Fruit fly (Drosophila melanogaster) whole organism, embryonic: ENCODE results near the gene Pak.
A peak's percentile ranks its signal among the peaks of the same experiment; 100 is the strongest.

Experiments
- CG13296 ChIP-seq: fragments of 200-800 bp; sonication (Bioruptor generic); optimal IDR thresholded peaks from 3 replicates; lab custom pipeline; 2018; ENCODE audit warnings: missing biosample characterization, mild to moderate bottlenecking, missing genetic modification characterization
- CG14050 ChIP-seq: fragments of 200-800 bp; sonication (Bioruptor generic); IDR thresholded peaks from 3 replicates; pipeline ENCODE4 v1.3.6; 2022; ENCODE audit warnings: missing biosample characterization, missing genetic modification characterization
- CG15073 ChIP-seq: fragments of 200-800 bp; sonication (Bioruptor generic); optimal IDR thresholded peaks from 2 replicates; lab custom pipeline; 2016; ENCODE audit warnings: missing biosample characterization, missing genetic modification characterization
- CG15479 ChIP-seq: fragments of 200-800 bp; sonication (Bioruptor generic); optimal IDR thresholded peaks from 3 replicates; lab custom pipeline; 2019; ENCODE audit warnings: missing biosample characterization, mild to moderate bottlenecking, missing genetic modification characterization, moderate library complexity
- CG17385 ChIP-seq: fragments of 200-800 bp; sonication (Bioruptor generic); optimal IDR thresholded peaks from 3 replicates; lab custom pipeline; 2018; ENCODE audit warnings: missing biosample characterization, mild to moderate bottlenecking, missing genetic modification characterization
- CG2202 ChIP-seq: fragments of 200-800 bp; sonication (Bioruptor generic); optimal IDR thresholded peaks from 2 replicates; lab custom pipeline; 2018; ENCODE audit warnings: missing biosample characterization, mild to moderate bottlenecking, missing genetic modification characterization
- CG3163 ChIP-seq: fragments of 200-800 bp; sonication (Bioruptor generic); optimal IDR thresholded peaks from 3 replicates; lab custom pipeline; 2016; ENCODE audit warnings: missing biosample characterization, missing genetic modification characterization
- CG32767 ChIP-seq: fragments of 200-800 bp; sonication (Bioruptor generic); IDR thresholded peaks from 2 replicates; pipeline ENCODE4 v1.3.6; 2022; ENCODE audit warnings: missing biosample characterization, missing genetic modification characterization
- CG33213 ChIP-seq: fragments of 200-800 bp; sonication (Bioruptor generic); optimal IDR thresholded peaks from 3 replicates; lab custom pipeline; 2016; ENCODE audit warnings: missing biosample characterization, missing genetic modification characterization
- CG3726 ChIP-seq: fragments of 200-800 bp; sonication (Bioruptor generic); IDR thresholded peaks from 3 replicates; pipeline ENCODE4, ENCODE4 v1.3.6; 2022; ENCODE audit warnings: missing biosample characterization, missing genetic modification characterization
- CG6813 ChIP-seq: fragments of 200-800 bp; sonication (Bioruptor generic); optimal IDR thresholded peaks from 2 replicates; lab custom pipeline; 2017; ENCODE audit warnings: missing biosample characterization, missing genetic modification characterization, mild to moderate bottlenecking, moderate library complexity, missing genetic modification reagents
- CG7928 ChIP-seq: fragments of 200-800 bp; sonication (Bioruptor generic); optimal IDR thresholded peaks from 2 replicates; lab custom pipeline; 2017; ENCODE audit warnings: missing biosample characterization, mild to moderate bottlenecking, missing genetic modification characterization
- CG8924 ChIP-seq: fragments of 200-800 bp; optimal IDR thresholded peaks from 3 replicates; lab custom pipeline; 2019; ENCODE audit warnings: missing biosample characterization, mild to moderate bottlenecking, missing genetic modification characterization, moderate library complexity
- CG8944 ChIP-seq: fragments of 200-800 bp; sonication (Bioruptor generic); optimal IDR thresholded peaks from 3 replicates; lab custom pipeline; 2016; ENCODE audit warnings: missing biosample characterization, missing genetic modification characterization
- D ChIP-seq, 2 experiments: fragments of 200-800 bp in 1 of 2; fragments of >200 bp in 1 of 2; sonication (Bioruptor generic) in 1 of 2; optimal IDR thresholded peaks; 2 replicates in 1 of 2; 3 replicates in 1 of 2; lab custom pipeline; 2017; ENCODE audit warnings: mild to moderate bottlenecking in 1 of 2, missing biosample characterization in 1 of 2, missing genetic modification characterization in 1 of 2, missing genetic modification reagents in 1 of 2
- Dek ChIP-seq: fragments of 200-800 bp; sonication (Bioruptor generic); optimal IDR thresholded peaks from 3 replicates; lab custom pipeline; 2019; ENCODE audit warnings: missing biosample characterization, mild to moderate bottlenecking, missing genetic modification characterization, moderate library complexity
- Ets65A ChIP-seq: fragments of 200-800 bp; sonication (Bioruptor generic); peaks from one replicate; lab custom pipeline; 2016; ENCODE audit warnings: missing biosample characterization, missing genetic modification characterization
- Ets97D ChIP-seq: fragments of 200-800 bp; sonication (Bioruptor generic); optimal IDR thresholded peaks from 3 replicates; lab custom pipeline; 2016; ENCODE audit warnings: missing biosample characterization, missing genetic modification characterization
- HLH4C ChIP-seq: fragments of 200-800 bp; sonication (Bioruptor generic); IDR thresholded peaks from 3 replicates; pipeline ENCODE4 v1.3.6; 2022; ENCODE audit warnings: missing biosample characterization, missing genetic modification characterization; ENCODE audit not compliant: partially characterized antibody
- HLHmδ ChIP-seq: fragments of 200-800 bp; sonication (Bioruptor generic); optimal IDR thresholded peaks from 2 replicates; lab custom pipeline; 2018; ENCODE audit warnings: missing biosample characterization, mild to moderate bottlenecking, missing genetic modification characterization, moderate library complexity
- HmgD ChIP-seq: fragments of 200-800 bp; sonication (Bioruptor generic); optimal IDR thresholded peaks from 3 replicates; lab custom pipeline; 2016; ENCODE audit warnings: missing biosample characterization, missing genetic modification characterization
- HmgZ ChIP-seq: fragments of 200-800 bp; sonication (Bioruptor generic); optimal IDR thresholded peaks from 2 replicates; lab custom pipeline; 2018; ENCODE audit warnings: missing biosample characterization, mild to moderate bottlenecking, missing genetic modification characterization
- Max ChIP-seq: fragments of 200-800 bp; sonication (Bioruptor generic); optimal IDR thresholded peaks from 2 replicates; lab custom pipeline; 2016; ENCODE audit warnings: missing biosample characterization, mild to moderate bottlenecking, missing genetic modification characterization
- Mrtf ChIP-seq: fragments of 200-800 bp; sonication (Bioruptor generic); IDR thresholded peaks from 3 replicates; pipeline ENCODE4 v1.3.6; 2022; ENCODE audit warnings: missing biosample characterization, missing genetic modification characterization
- Myb ChIP-seq: fragments of 200-800 bp; sonication (Bioruptor generic); optimal IDR thresholded peaks from 2 replicates; lab custom pipeline; 2016; ENCODE audit warnings: missing biosample characterization, missing genetic modification characterization
- PHDP ChIP-seq: fragments of 200-800 bp; sonication (Bioruptor generic); optimal IDR thresholded peaks from 3 replicates; lab custom pipeline; 2018; ENCODE audit warnings: missing biosample characterization, mild to moderate bottlenecking, missing genetic modification characterization, moderate library complexity
- Sin3A ChIP-seq: fragments of >200 bp; optimal IDR thresholded peaks from 2 replicates; lab custom pipeline; 2018
- Trl ChIP-seq, 3 experiments: fragments of >200 bp in 2 of 3; fragments of 200-800 bp in 1 of 3; sonication (Bioruptor generic) in 1 of 3; optimal IDR thresholded peaks; 2 replicates in 1 of 3; 3 replicates in 2 of 3; lab custom pipeline; 2016 to 2017; ENCODE audit warnings: missing biosample characterization in 1 of 3, missing genetic modification characterization in 1 of 3
- btn ChIP-seq: fragments of 200-800 bp; sonication (Bioruptor generic); optimal IDR thresholded peaks from 2 replicates; lab custom pipeline; 2016; ENCODE audit warnings: missing biosample characterization, missing genetic modification characterization
- eve ChIP-seq, 2 experiments: fragments of >200 bp; optimal IDR thresholded peaks; 2 replicates each; lab custom pipeline; 2017; ENCODE audit warnings: missing biosample characterization in 2 of 2, missing genetic modification characterization in 2 of 2
- exex ChIP-seq: fragments of 200-800 bp; sonication (Bioruptor generic); optimal IDR thresholded peaks from 4 replicates; lab custom pipeline; 2018; ENCODE audit warnings: missing biosample characterization, mild to moderate bottlenecking, missing genetic modification characterization, moderate library complexity
- ftz-f1 ChIP-seq: fragments of 200-800 bp; sonication (Bioruptor generic); optimal IDR thresholded peaks from 2 replicates; lab custom pipeline; 2016; ENCODE audit warnings: missing biosample characterization, missing genetic modification characterization
- nau ChIP-seq: fragments of 200-800 bp; sonication (Bioruptor generic); optimal IDR thresholded peaks from 3 replicates; lab custom pipeline; 2017; ENCODE audit warnings: missing biosample characterization, mild to moderate bottlenecking, missing genetic modification characterization, missing genetic modification reagents
- onecut ChIP-seq: fragments of 200-800 bp; sonication (Bioruptor generic); IDR thresholded peaks from 2 replicates; pipeline ENCODE4 v1.3.6; 2022; ENCODE audit warnings: missing biosample characterization, missing genetic modification characterization
- pzg ChIP-seq: fragments of 200-800 bp; sonication (Bioruptor generic); optimal IDR thresholded peaks from 3 replicates; lab custom pipeline; 2018; ENCODE audit warnings: missing biosample characterization, mild to moderate bottlenecking, missing genetic modification characterization, moderate library complexity
- sens ChIP-seq: fragments of 200-800 bp; sonication (Bioruptor generic); peaks from one replicate; lab custom pipeline; 2016; ENCODE audit warnings: missing biosample characterization, missing genetic modification characterization
- sens-2 ChIP-seq: fragments of 200-800 bp; sonication (Bioruptor generic); IDR thresholded peaks from 2 replicates; pipeline ENCODE4 v1.3.6; 2022; ENCODE audit warnings: missing biosample characterization, missing genetic modification characterization
- sob ChIP-seq: fragments of 200-800 bp; sonication (Bioruptor generic); IDR thresholded peaks from 2 replicates; pipeline ENCODE4 v1.3.6; 2022; ENCODE audit warnings: missing biosample characterization, missing genetic modification characterization
- sqz ChIP-seq: fragments of 200-800 bp; sonication (Bioruptor generic); optimal IDR thresholded peaks from 3 replicates; lab custom pipeline; 2018; ENCODE audit warnings: missing biosample characterization, mild to moderate bottlenecking, missing genetic modification characterization
- tna ChIP-seq: fragments of 200-800 bp; sonication (Bioruptor generic); IDR thresholded peaks from 2 replicates; pipeline ENCODE4 v1.3.6; 2022; ENCODE audit warnings: missing biosample characterization, missing genetic modification characterization; ENCODE audit not compliant: partially characterized antibody
- z ChIP-seq: fragments of 200-800 bp; sonication (Bioruptor generic); IDR thresholded peaks from 3 replicates; pipeline ENCODE4 v1.3.6; 2022; ENCODE audit warnings: missing biosample characterization, missing genetic modification characterization

Pak gene

dm6 chr3R:6406566-6407098 is 55.9 kb downstream of the Pak start, which contains the start of gene gpp (continued):
- TF ChIP-seq HLHmδ (GFP tag; lab: Kevin White, UChicago) (peak; percentile 63), CG8944 (GFP tag; lab: Kevin White, UChicago) (no peak), Sin3A (lab: Kevin White, UChicago) (peak; percentile 33), Ets97D (GFP tag; lab: Kevin White, UChicago) (peak; percentile 66), ftz-f1 (GFP tag; lab: Kevin White, UChicago) (peak; percentile 7), pzg (GFP tag; lab: Kevin White, UChicago) (peak; percentile 82), HmgZ (peak; percentile 32), sob (GFP tag; lab: Robert Waterston, UW) (no peak), CG15073 (no peak), Max (GFP tag; lab: Kevin White, UChicago) (peak; percentile 62), Myb (peak; percentile 50), D (optimal IDR thresholded peaks at IDR 0.05; lab: Kevin White, UChicago) (no peak), D (GFP tag; optimal IDR thresholded peaks at IDR 0.05; lab: Kevin White, UChicago) (no peak), HLH4C (GFP tag; lab: Robert Waterston, UW) (no peak), CG2202 (tag; lab: Kevin White, UChicago) (no peak), nau (GFP tag; lab: Kevin White, UChicago) (peak; percentile 21), CG32767 (GFP tag; lab: Robert Waterston, UW) (no peak), CG33213 (peak; percentile 31), CG8924 (tag; lab: Kevin White, UChicago) (peak; percentile 64), CG13296 (peak; percentile 31), PHDP (tag; lab: Kevin White, UChicago) (peak; percentile 25), HmgD (GFP tag; lab: Kevin White, UChicago) (peak; percentile 18), CG7928 (GFP tag; lab: Kevin White, UChicago) (peak; percentile 5), sens-2 (no peak), sqz (no peak)

dm6 chr3R:6407544-6407943 is 56.8 kb downstream of the Pak start:
- TF ChIP-seq CG15479 (peak; percentile 3), exex (tag; lab: Kevin White, UChicago) (peak; percentile 4), Dek (tag; lab: Kevin White, UChicago) (no peak), pzg (GFP tag; lab: Kevin White, UChicago) (no peak), onecut (GFP tag; lab: Robert Waterston, UW) (0 out of 2 replicates have a peak, but pooled peaks have one; percentile 27), CG3163 (GFP tag; lab: Kevin White, UChicago) (peak; percentile 11), eve (GFP tag; optimal IDR thresholded peaks at IDR 0.05; lab: Kevin White, UChicago) (peak in 1 of 2 experiments; percentile 38), Trl (optimal IDR thresholded peaks at IDR 0.05; lab: Kevin White, UChicago) (peak; percentile 79 to 93), Trl (GFP tag; optimal IDR thresholded peaks at IDR 0.05; lab: Kevin White, UChicago) (no peak), z (GFP tag; lab: Robert Waterston, UW) (no peak), CG6813 (no peak), CG17385 (peak; percentile 34), tna (GFP tag; lab: Robert Waterston, UW) (no peak)

- peak; percentile 69 for TF ChIP-seq Ets65A
- TF ChIP-seq CG3726 (GFP tag; lab: Robert Waterston, UW) = 0 out of 3 replicates have a peak, but pooled peaks have one; percentile 23
- no peak for TF ChIP-seq CG14050
- no peak for TF ChIP-seq btn (GFP tag; lab: Kevin White, UChicago)
- peak; percentile 50 for TF ChIP-seq sens (GFP tag; lab: Kevin White, UChicago)
- TF ChIP-seq Mrtf (GFP tag; lab: Robert Waterston, UW) = no peak
Measured at dm6 chr3R:6408467-6408866, 57.8 kb downstream of the Pak start.
